Worm (Caenorhabditis elegans): ENCODE measurements around the gene T24B8.3.

The T24B8.3 gene

ce11 chrII:9038736-9039135 is 22.2 kb downstream of the T24B8.3 start:
- TF ChIP-seq duxl-1 (tag; optimal IDR thresholded peaks at IDR 0.05; ENCODE audit: poor library complexity) (no peak), pqm-1 (tag; optimal IDR thresholded peaks at IDR 0.05) (peak; percentile 23), saeg-2 (GFP tag; IDR thresholded peaks at IDR 0.05) (no peak), nhr-41 (GFP tag; IDR thresholded peaks at IDR 0.05) (no peak), nhr-48 (tag; optimal IDR thresholded peaks at IDR 0.05) (no peak), spr-3 (GFP tag; optimal IDR thresholded peaks at IDR 0.05) (no peak), jun-1 (tag; optimal IDR thresholded peaks at IDR 0.05) (no peak), lin-1 (GFP tag; IDR thresholded peaks at IDR 0.05) (no peak), R02D3.7 (tag; optimal IDR thresholded peaks at IDR 0.05) (no peak), unc-39 (tag; optimal IDR thresholded peaks at IDR 0.05) (no peak), snpc-1.2 (GFP tag; IDR thresholded peaks at IDR 0.05) (no peak), ces-1 (GFP tag; optimal IDR thresholded peaks at IDR 0.05) (no peak), daf-16 (GFP tag; optimal IDR thresholded peaks at IDR 0.05) (no peak), daf-16 (tag; optimal IDR thresholded peaks at IDR 0.05) (peak; percentile 31), set-16 (GFP tag; IDR thresholded peaks at IDR 0.05) (no peak), ama-1 (optimal IDR thresholded peaks at IDR 0.05) (no peak), zag-1 (tag; optimal IDR thresholded peaks at IDR 0.05) (no peak)

DNA sequence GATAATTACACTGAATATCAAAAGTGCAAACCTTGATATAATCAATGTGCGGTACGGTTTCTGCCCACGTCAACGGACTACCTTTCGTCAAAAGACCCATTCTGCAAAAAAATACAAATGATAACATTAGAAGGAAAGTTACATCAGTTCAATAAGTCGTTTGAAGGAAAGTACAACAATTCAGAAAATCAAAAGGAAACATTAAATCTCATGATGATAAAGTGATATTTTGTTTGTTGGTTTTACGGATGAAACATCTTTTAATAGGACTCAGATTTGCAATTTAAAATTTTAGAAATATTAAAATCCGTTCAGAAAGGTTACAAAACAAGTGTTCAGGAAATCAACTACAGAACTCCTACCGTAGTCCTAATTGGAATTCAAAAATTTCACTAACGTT is 22.7 kb downstream of the T24B8.3 start, which contains the start of gene gcs-1:
gcs-1 (minus strand) TSS at position 101 of the 400 bp plus-strand sequence.
- TF ChIP-seq ZK546.5 (tag; optimal IDR thresholded peaks at IDR 0.05) (no peak), zfp-2 (tag; optimal IDR thresholded peaks at IDR 0.05) (no peak), mep-1 (tag; optimal IDR thresholded peaks at IDR 0.05) (no peak)

DNA sequence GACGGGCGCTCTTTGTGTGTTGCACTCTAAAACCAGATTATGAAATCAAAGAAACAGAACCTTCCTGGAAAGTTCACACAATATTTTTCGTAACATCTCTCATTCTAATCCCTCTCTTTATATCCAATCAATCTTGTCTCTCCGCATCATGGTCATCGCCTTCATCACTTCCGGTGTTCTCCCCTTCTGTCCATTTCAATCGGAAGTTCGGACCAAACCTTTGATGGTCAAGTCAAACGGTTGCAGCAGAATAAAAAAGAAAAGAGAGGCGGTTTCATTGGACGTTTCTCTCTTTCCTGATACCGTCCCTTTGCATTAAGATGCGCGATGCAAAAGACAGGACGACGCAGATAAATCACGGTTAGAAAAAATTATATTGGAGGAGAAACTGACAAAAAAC is 27.9 kb downstream of the T24B8.3 start:
- TF ChIP-seq jun-1 (tag; optimal IDR thresholded peaks at IDR 0.05) (no peak), nhr-28 (tag; optimal IDR thresholded peaks at IDR 0.05) (peak; percentile 51), rbr-2 (tag; optimal IDR thresholded peaks at IDR 0.05) (no peak), hlh-11 (tag; optimal IDR thresholded peaks at IDR 0.05) (peak; percentile 31), lsy-2 (tag; optimal IDR thresholded peaks at IDR 0.05) (no peak), unc-62 (GFP tag; optimal IDR thresholded peaks at IDR 0.05 in 1 of 2) (no peak), unc-62 (tag; optimal IDR thresholded peaks at IDR 0.05) (no peak), aha-1 (tag) (peak; percentile 24)

- TF ChIP-seq vab-7 (GFP tag; IDR thresholded peaks at IDR 0.05), result no peak
- TF ChIP-seq zag-1 (tag; optimal IDR thresholded peaks at IDR 0.05), result no peak
- TF ChIP-seq nhr-111 (GFP tag; optimal IDR thresholded peaks at IDR 0.05), result no peak
- no peak for TF ChIP-seq lin-15B (tag; optimal IDR thresholded peaks at IDR 0.05)
- no peak for TF ChIP-seq daf-19 (GFP tag; conservative IDR thresholded peaks at IDR 0.05)
- no peak for TF ChIP-seq D1046.2 (GFP tag; IDR thresholded peaks at IDR 0.05)
- peak; percentile 1 for TF ChIP-seq hlh-30 (tag; optimal IDR thresholded peaks at IDR 0.05; ENCODE audit: insufficient read depth)
- TF ChIP-seq nhr-10 (tag; optimal IDR thresholded peaks at IDR 0.05), result no peak
- no peak for TF ChIP-seq spr-3 (GFP tag; optimal IDR thresholded peaks at IDR 0.05)
- TF ChIP-seq unc-62 (GFP tag; optimal IDR thresholded peaks at IDR 0.05 in 1 of 2), result peak in 1 of 2 experiments; percentile 81
- TF ChIP-seq unc-62 (tag; optimal IDR thresholded peaks at IDR 0.05), result no peak
- no peak for TF ChIP-seq F44E2.7 (GFP tag; IDR thresholded peaks at IDR 0.05)
- no peak for TF ChIP-seq nhr-28 (tag; optimal IDR thresholded peaks at IDR 0.05)
- no peak for TF ChIP-seq pqm-1 (tag; optimal IDR thresholded peaks at IDR 0.05)
- TF ChIP-seq pha-4 (GFP tag; IDR thresholded peaks at IDR 0.05), result no peak
- TF ChIP-seq pha-4 (tag; optimal IDR thresholded peaks at IDR 0.05), result no peak
- no peak for TF ChIP-seq lin-38 (GFP tag; IDR thresholded peaks at IDR 0.05)
Measured at ce11 chrII:9031891-9032290, 29.0 kb downstream of the T24B8.3 start.
